Fruit fly (Drosophila melanogaster): ENCODE data around the gene HtrA2.

- TF ChIP-seq Myc (optimal IDR thresholded peaks at IDR 0.05): no peak
- no peak for TF ChIP-seq h (optimal IDR thresholded peaks at IDR 0.05)
Observed at dm6 chr3R:14478438-14479033, 33.0 kb downstream of the HtrA2 start.
